1 fruit fly cellular context compared by ENCODE assay signal in the genomic region with DNA sequence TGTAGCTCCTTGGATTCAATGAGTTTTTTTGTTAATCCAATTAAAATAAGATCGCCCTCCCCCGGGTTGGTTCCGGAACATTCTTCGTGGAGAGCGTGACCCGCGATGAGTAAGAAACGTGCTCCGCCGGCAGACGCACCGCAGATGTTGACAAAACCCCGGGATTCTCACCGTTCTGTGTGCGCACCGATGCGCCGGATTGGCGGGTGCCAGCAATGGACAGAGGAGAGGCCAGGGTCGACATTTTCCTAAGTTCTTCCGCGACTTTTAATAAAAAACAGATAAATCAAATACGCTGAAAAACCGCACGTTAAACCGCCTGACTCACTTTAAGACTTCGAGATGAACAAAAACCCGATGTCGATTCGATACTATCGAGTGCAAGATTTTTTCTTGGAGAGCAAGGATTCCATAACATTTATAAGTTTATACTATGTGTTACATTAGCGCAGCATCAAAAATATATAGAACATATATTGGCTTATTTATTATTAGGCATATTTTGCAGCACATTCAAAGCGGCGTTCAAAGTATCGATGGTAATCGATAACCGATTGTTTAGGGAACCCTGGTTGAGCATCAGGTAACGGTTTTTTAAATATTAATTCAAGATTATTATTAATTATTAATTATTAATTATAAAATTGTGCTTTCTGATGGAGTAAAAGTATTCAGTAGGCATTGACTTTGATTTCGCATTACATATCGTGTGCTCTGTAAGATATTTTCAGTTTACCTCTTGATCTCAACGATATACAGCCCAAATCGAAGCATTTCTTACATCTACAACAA.
TF ChIP-seq lines count a peak whose summit lies in the region.

A gene (minus strand): TSS at position 352 of the 792 bp plus-strand sequence.
A gene (plus strand): TSS at position 742 of the 792 bp plus-strand sequence.

TF ChIP-seq in whole organism, embryonic, 481 proteins besides CTCF, POLR2A, EP300 and RAD21 (continued from another document and continues in another):
- TF ChIP-seq CG14860 (GFP tag; IDR thresholded peaks at IDR 0.05; lab: Robert Waterston, UW; ENCODE audit: partially characterized antibody) (peak; percentile 95), Ravus (GFP tag; IDR thresholded peaks at IDR 0.05; lab: Robert Waterston, UW) (no peak), bbx (GFP tag; IDR thresholded peaks at IDR 0.05; lab: Robert Waterston, UW; ENCODE audit: partially characterized antibody) (peak; percentile 93), CG17186 (GFP tag; optimal IDR thresholded peaks at IDR 0.05; lab: Kevin White, UChicago) (peak; percentile 17), gem (tag; optimal IDR thresholded peaks at IDR 0.05; lab: Kevin White, UChicago) (no peak), knrl (GFP tag; IDR thresholded peaks at IDR 0.05; lab: Robert Waterston, UW; ENCODE audit: partially characterized antibody) (peak; percentile 95), CG8944 (GFP tag; optimal IDR thresholded peaks at IDR 0.05; lab: Kevin White, UChicago) (no peak), CG34422 (GFP tag; IDR thresholded peaks at IDR 0.05; lab: Robert Waterston, UW) (peak; percentile 82; the same call in 1 of the 3 replicates), CG11456 (GFP tag; IDR thresholded peaks at IDR 0.05; lab: Robert Waterston, UW) (no peak), YL-1 (GFP tag; optimal IDR thresholded peaks at IDR 0.05; lab: Kevin White, UChicago) (peak; percentile 69), NC2β (GFP tag; optimal IDR thresholded peaks at IDR 0.05; lab: Kevin White, UChicago) (peak; percentile 39), Scr (GFP tag; IDR thresholded peaks at IDR 0.05; lab: Robert Waterston, UW; ENCODE audit: partially characterized antibody) (peak; percentile 97), lbe (GFP tag; optimal IDR thresholded peaks at IDR 0.05; lab: Kevin White, UChicago) (peak; percentile 23), Nf-YC (tag; optimal IDR thresholded peaks at IDR 0.05; lab: Kevin White, UChicago) (peak; percentile 38), Sry-δ (GFP tag; optimal IDR thresholded peaks at IDR 0.05; lab: Kevin White, UChicago) (peak; percentile 87), jing (GFP tag; optimal IDR thresholded peaks at IDR 0.05; lab: Kevin White, UChicago) (no peak), nau (GFP tag; optimal IDR thresholded peaks at IDR 0.05; lab: Kevin White, UChicago) (no peak), amos (GFP tag; IDR thresholded peaks at IDR 0.05; lab: Robert Waterston, UW; ENCODE audit: partially characterized antibody) (peak; percentile 87), dysf (GFP tag; IDR thresholded peaks at IDR 0.05; lab: Robert Waterston, UW) (no peak), Asciz (GFP tag; optimal IDR thresholded peaks at IDR 0.05; lab: Kevin White, UChicago) (no peak), fd102C (GFP tag; optimal IDR thresholded peaks at IDR 0.05; lab: Kevin White, UChicago) (no peak), CG12391 (tag; optimal IDR thresholded peaks at IDR 0.05; lab: Kevin White, UChicago) (peak; percentile 28), CG7786 (GFP tag; optimal IDR thresholded peaks at IDR 0.05; lab: Kevin White, UChicago) (no peak), phol (tag; optimal IDR thresholded peaks at IDR 0.05; lab: Kevin White, UChicago) (peak; percentile 42), zen2 (GFP tag; IDR thresholded peaks at IDR 0.05; lab: Robert Waterston, UW; ENCODE audit: partially characterized antibody) (peak; percentile 95), CG13775 (GFP tag; optimal IDR thresholded peaks at IDR 0.05; lab: Kevin White, UChicago) (peak; percentile 28), pzg (GFP tag; optimal IDR thresholded peaks at IDR 0.05; lab: Kevin White, UChicago) (peak; percentile 54), CoRest (tag; optimal IDR thresholded peaks at IDR 0.05; lab: Kevin White, UChicago) (peak; percentile 62), CG10147 (GFP tag; optimal IDR thresholded peaks at IDR 0.05; lab: Kevin White, UChicago) (no peak), MESR4 (GFP tag; optimal IDR thresholded peaks at IDR 0.05; lab: Kevin White, UChicago) (peak; percentile 76), CG13287 (GFP tag; IDR thresholded peaks at IDR 0.05; lab: Robert Waterston, UW; ENCODE audit: partially characterized antibody) (peak; percentile 97), nmo (GFP tag; optimal IDR thresholded peaks at IDR 0.05; lab: Kevin White, UChicago) (peak; percentile 52), CG7963 (GFP tag; IDR thresholded peaks at IDR 0.05; lab: Robert Waterston, UW; ENCODE audit: partially characterized antibody) (peak; percentile 79), CG1603 (tag; optimal IDR thresholded peaks at IDR 0.05; lab: Kevin White, UChicago) (peak; percentile 40), CG15479 (GFP tag; optimal IDR thresholded peaks at IDR 0.05; lab: Kevin White, UChicago) (no peak), Sox100B (GFP tag; optimal IDR thresholded peaks at IDR 0.05; lab: Kevin White, UChicago) (no peak), hb (GFP tag; IDR thresholded peaks at IDR 0.05; lab: Robert Waterston, UW; ENCODE audit: partially characterized antibody) (peak; percentile 84), CG2120 (GFP tag; optimal IDR thresholded peaks at IDR 0.05; lab: Kevin White, UChicago) (peak; percentile 27), CG12071 (GFP tag; optimal IDR thresholded peaks at IDR 0.05; lab: Kevin White, UChicago) (no peak), bigmax (GFP tag; optimal IDR thresholded peaks at IDR 0.05; lab: Kevin White, UChicago) (peak; percentile 84), Xrp1 (GFP tag; IDR thresholded peaks at IDR 0.05; lab: Robert Waterston, UW) (no peak), nerfin-2 (GFP tag; IDR thresholded peaks at IDR 0.05; lab: Robert Waterston, UW; ENCODE audit: partially characterized antibody) (peak; percentile 84), CG6654 (GFP tag; optimal IDR thresholded peaks at IDR 0.05; lab: Kevin White, UChicago) (no peak), ewg (GFP tag; optimal IDR thresholded peaks at IDR 0.05; lab: Kevin White, UChicago) (no peak), Spps (tag; optimal IDR thresholded peaks at IDR 0.05; lab: Kevin White, UChicago) (peak; percentile 19), zfh1 (GFP tag; IDR thresholded peaks at IDR 0.05; lab: Robert Waterston, UW) (peak; percentile 32; the same call in 1 of the 3 replicates), danr (GFP tag; IDR thresholded peaks at IDR 0.05; lab: Robert Waterston, UW) (no peak), CG16863 (GFP tag; optimal IDR thresholded peaks at IDR 0.05; lab: Kevin White, UChicago) (no peak), lilli (GFP tag; optimal IDR thresholded peaks at IDR 0.05; lab: Kevin White, UChicago) (peak; percentile 42), Max (GFP tag; optimal IDR thresholded peaks at IDR 0.05; lab: Kevin White, UChicago) (peak; percentile 33), CG15514 (GFP tag; optimal IDR thresholded peaks at IDR 0.05; lab: Kevin White, UChicago) (peak; percentile 69), CG10565 (GFP tag; optimal IDR thresholded peaks at IDR 0.05; lab: Kevin White, UChicago) (no peak), tna (GFP tag; IDR thresholded peaks at IDR 0.05; lab: Robert Waterston, UW; ENCODE audit: partially characterized antibody) (peak; percentile 80), CG7745 (tag; optimal IDR thresholded peaks at IDR 0.05; lab: Kevin White, UChicago) (no peak), HLH3B (GFP tag; IDR thresholded peaks at IDR 0.05; lab: Robert Waterston, UW) (no peak), CG33557 (GFP tag; optimal IDR thresholded peaks at IDR 0.05; lab: Kevin White, UChicago) (no peak), pum (GFP tag; optimal IDR thresholded peaks at IDR 0.05; lab: Kevin White, UChicago) (no peak), CG15601 (tag; optimal IDR thresholded peaks at IDR 0.05; lab: Kevin White, UChicago) (peak; percentile 35), Aef1 (GFP tag; IDR thresholded peaks at IDR 0.05; lab: Robert Waterston, UW) (no peak), CG42726 (GFP tag; IDR thresholded peaks at IDR 0.05; lab: Robert Waterston, UW; ENCODE audit: partially characterized antibody) (peak; percentile 67; the same call in 1 of the 2 replicates), CG34224 (GFP tag; IDR thresholded peaks at IDR 0.05; lab: Robert Waterston, UW; ENCODE audit: partially characterized antibody) (peak; percentile 97), grau (tag; optimal IDR thresholded peaks at IDR 0.05; lab: Kevin White, UChicago) (peak; percentile 21), CG2129 (GFP tag; IDR thresholded peaks at IDR 0.05; lab: Robert Waterston, UW; ENCODE audit: partially characterized antibody) (peak; percentile 98), Lhr (GFP tag; optimal IDR thresholded peaks at IDR 0.05; lab: Kevin White, UChicago) (peak; percentile 5), ssp (GFP tag; IDR thresholded peaks at IDR 0.05; lab: Robert Waterston, UW) (no peak), maf-S (GFP tag; optimal IDR thresholded peaks at IDR 0.05; lab: Kevin White, UChicago) (no peak), Bgb (GFP tag; IDR thresholded peaks at IDR 0.05; lab: Robert Waterston, UW; ENCODE audit: partially characterized antibody) (peak; percentile 93), CG10462 (GFP tag; optimal IDR thresholded peaks at IDR 0.05; lab: Kevin White, UChicago) (no peak), pho (GFP tag; optimal IDR thresholded peaks at IDR 0.05; lab: Kevin White, UChicago) (peak; percentile 13), Dp (GFP tag; optimal IDR thresholded peaks at IDR 0.05; lab: Kevin White, UChicago) (peak; percentile 73), esg (GFP tag; conservative IDR thresholded peaks at IDR 0.05; lab: Robert Waterston, UW) (no peak), cg (GFP tag; optimal IDR thresholded peaks at IDR 0.05; lab: Kevin White, UChicago) (no peak), Optix (GFP tag; IDR thresholded peaks at IDR 0.05; lab: Robert Waterston, UW) (no peak), CG14710 (tag; optimal IDR thresholded peaks at IDR 0.05; lab: Kevin White, UChicago) (peak; percentile 67), CG13424 (tag; optimal IDR thresholded peaks at IDR 0.05; lab: Kevin White, UChicago) (peak; percentile 13), CG14014 (GFP tag; IDR thresholded peaks at IDR 0.05; lab: Robert Waterston, UW) (no peak), CG1024 (GFP tag; IDR thresholded peaks at IDR 0.05; lab: Robert Waterston, UW) (no peak), sd (tag; optimal IDR thresholded peaks at IDR 0.05; lab: Kevin White, UChicago) (no peak), Awh (GFP tag; IDR thresholded peaks at IDR 0.05; lab: Robert Waterston, UW) (no peak), CG2712 (tag; optimal IDR thresholded peaks at IDR 0.05; lab: Kevin White, UChicago) (peak; percentile 57), CG10979 (tag; optimal IDR thresholded peaks at IDR 0.05; lab: Kevin White, UChicago) (no peak), sug (tag; optimal IDR thresholded peaks at IDR 0.05; lab: Kevin White, UChicago) (peak; percentile 19), mld (GFP tag; IDR thresholded peaks at IDR 0.05; lab: Robert Waterston, UW; ENCODE audit: partially characterized antibody) (peak; percentile 91; the same call in 2 of the 3 replicates), Hsf (GFP tag; optimal IDR thresholded peaks at IDR 0.05; lab: Kevin White, UChicago) (peak; percentile 11), pros (GFP tag; optimal IDR thresholded peaks at IDR 0.05; lab: Kevin White, UChicago) (no peak), Myb (GFP tag; optimal IDR thresholded peaks at IDR 0.05; lab: Kevin White, UChicago) (peak; percentile 92), Sin3A (optimal IDR thresholded peaks at IDR 0.05; lab: Kevin White, UChicago) (peak; percentile 51), CG30020 (tag; optimal IDR thresholded peaks at IDR 0.05; lab: Kevin White, UChicago) (peak; percentile 37), ranshi (GFP tag; IDR thresholded peaks at IDR 0.05; lab: Robert Waterston, UW) (no peak), Doc2 (GFP tag; IDR thresholded peaks at IDR 0.05; lab: Robert Waterston, UW) (no peak), ERR (GFP tag; optimal IDR thresholded peaks at IDR 0.05; lab: Kevin White, UChicago) (no peak), tup (GFP tag; optimal IDR thresholded peaks at IDR 0.05; lab: Kevin White, UChicago) (no peak), trh (GFP tag; optimal IDR thresholded peaks at IDR 0.05; lab: Kevin White, UChicago) (no peak), CG30431 (GFP tag; optimal IDR thresholded peaks at IDR 0.05; lab: Kevin White, UChicago) (no peak), CG8924 (tag; optimal IDR thresholded peaks at IDR 0.05; lab: Kevin White, UChicago) (no peak), Gsc (GFP tag; IDR thresholded peaks at IDR 0.05; lab: Robert Waterston, UW) (no peak), Ets97D (GFP tag; optimal IDR thresholded peaks at IDR 0.05; lab: Kevin White, UChicago) (peak; percentile 56), CG4424 (GFP tag; optimal IDR thresholded peaks at IDR 0.05; lab: Kevin White, UChicago) (peak; percentile 24), CG6791 (GFP tag; IDR thresholded peaks at IDR 0.05; lab: Robert Waterston, UW; ENCODE audit: partially characterized antibody) (peak; percentile 85), Dll (GFP tag; IDR thresholded peaks at IDR 0.05; lab: Robert Waterston, UW; ENCODE audit: partially characterized antibody) (peak; percentile 98), row (GFP tag; IDR thresholded peaks at IDR 0.05; lab: Robert Waterston, UW) (peak; percentile 53; the same call in 2 of the 3 replicates), slou (GFP tag; optimal IDR thresholded peaks at IDR 0.05; lab: Kevin White, UChicago) (no peak), B-H2 (GFP tag; optimal IDR thresholded peaks at IDR 0.05; lab: Kevin White, UChicago) (peak; percentile 37), vnd (GFP tag; IDR thresholded peaks at IDR 0.05; lab: Robert Waterston, UW; ENCODE audit: partially characterized antibody) (peak; percentile 97), Doc3 (GFP tag; IDR thresholded peaks at IDR 0.05; lab: Robert Waterston, UW; ENCODE audit: partially characterized antibody) (peak; percentile 98), CG12769 (tag; optimal IDR thresholded peaks at IDR 0.05; lab: Kevin White, UChicago) (peak; percentile 1), trem (tag; optimal IDR thresholded peaks at IDR 0.05; lab: Kevin White, UChicago) (peak; percentile 77), ato (GFP tag; IDR thresholded peaks at IDR 0.05; lab: Robert Waterston, UW; ENCODE audit: partially characterized antibody) (peak; percentile 82), CG17829 (tag; optimal IDR thresholded peaks at IDR 0.05; lab: Kevin White, UChicago) (peak; percentile 30), Hr3 (GFP tag; optimal IDR thresholded peaks at IDR 0.05; lab: Kevin White, UChicago) (no peak), CG7928 (GFP tag; optimal IDR thresholded peaks at IDR 0.05; lab: Kevin White, UChicago) (peak; percentile 93), z (GFP tag; IDR thresholded peaks at IDR 0.05; lab: Robert Waterston, UW) (no peak), CG16813 (GFP tag; IDR thresholded peaks at IDR 0.05; lab: Robert Waterston, UW; ENCODE audit: partially characterized antibody) (peak; percentile 96), run (tag; optimal IDR thresholded peaks at IDR 0.05; lab: Kevin White, UChicago) (no peak), hbn (GFP tag; IDR thresholded peaks at IDR 0.05; lab: Robert Waterston, UW; ENCODE audit: partially characterized antibody) (peak; percentile 95), en (GFP tag; optimal IDR thresholded peaks at IDR 0.05; lab: Kevin White, UChicago) (no peak), pita (GFP tag; optimal IDR thresholded peaks at IDR 0.05; lab: Kevin White, UChicago) (no peak), sna (GFP tag; IDR thresholded peaks at IDR 0.05; lab: Robert Waterston, UW; ENCODE audit: partially characterized antibody) (peak; percentile 97)
